Fruit fly (Drosophila melanogaster): Measurements from ENCODE around the gene CG46466.

dm6 chr4:662101-662500 is 823 bp downstream of the CG46466 start:
- TF ChIP-seq h (GFP tag; optimal IDR thresholded peaks at IDR 0.05) = no peak
- TF ChIP-seq lola (GFP tag; optimal IDR thresholded peaks at IDR 0.05) = no peak
- no peak for TF ChIP-seq dmrt93B (GFP tag; optimal IDR thresholded peaks at IDR 0.05)
- no peak for TF ChIP-seq psq (GFP tag; optimal IDR thresholded peaks at IDR 0.05)
- TF ChIP-seq Hr83 (GFP tag; optimal IDR thresholded peaks at IDR 0.05; ENCODE audit: poor library complexity, severe bottlenecking) = no peak
- TF ChIP-seq Dfd (GFP tag; optimal IDR thresholded peaks at IDR 0.05) = no peak

Data from whole organism, wandering third instar larva.